Fruit fly (Drosophila melanogaster): ENCODE measurements around the gene CG4839.

dm6 chr2L:10145571-10145970 lies 995 bp downstream of the CG4839 start:
- no peak for TF ChIP-seq fd96Ca (GFP tag; IDR thresholded peaks at IDR 0.05)
- no peak for TF ChIP-seq CG17806 (tag; optimal IDR thresholded peaks at IDR 0.05)
- TF ChIP-seq EcR (GFP tag; optimal IDR thresholded peaks at IDR 0.05) = no peak

Measured in whole organism, pupa.